Worm (Caenorhabditis elegans) whole organism, early embryonic: ENCODE measurements around the gene vem-1.

Experiments used
- B0310.2 ChIP-seq: sonication (generic microtip); optimal IDR thresholded peaks from 2 replicates; lab custom pipeline; 2016; ENCODE audit warnings: mild to moderate bottlenecking, missing genetic modification characterization, missing compliant biosample characterization
- aly-1 ChIP-seq: sonication (generic microtip); optimal IDR thresholded peaks from 2 replicates; lab custom pipeline; 2016; ENCODE audit warnings: missing genetic modification characterization, missing compliant biosample characterization
- ceh-13 ChIP-seq: fragments of 200-800 bp; sonication (Bioruptor generic); optimal IDR thresholded peaks from 2 replicates; lab custom pipeline; 2018; ENCODE audit warnings: mild to moderate bottlenecking, missing genetic modification characterization, missing compliant biosample characterization
- ceh-36 ChIP-seq: sonication (generic microtip); optimal IDR thresholded peaks from 2 replicates; lab custom pipeline; 2016; ENCODE audit warnings: missing genetic modification characterization, inconsistent platforms, missing compliant biosample characterization
- ets-7 ChIP-seq: sonication (generic microtip); optimal IDR thresholded peaks from 2 replicates; lab custom pipeline; 2016; ENCODE audit warnings: missing genotype, missing genetic modification characterization, missing compliant biosample characterization
- pes-1 ChIP-seq: fragments of 200-800 bp; sonication (Bioruptor generic); IDR thresholded peaks from 2 replicates; pipeline ENCODE4 v1.3.6; 2022; ENCODE audit warnings: missing genetic modification reagents, missing genetic modification characterization, missing compliant biosample characterization
- scrt-1 ChIP-seq: fragments of 200-800 bp; sonication (Bioruptor generic); IDR thresholded peaks from 2 replicates; pipeline ENCODE4 v1.3.6; 2022; ENCODE audit warnings: missing genetic modification characterization, missing compliant biosample characterization
- tra-4 ChIP-seq: sonication (generic microtip); optimal IDR thresholded peaks from 2 replicates; lab custom pipeline; 2017; ENCODE audit warnings: missing genetic modification characterization, missing compliant biosample characterization

- no peak for TF ChIP-seq ets-7 (tag; lab: Kevin White, UChicago)
- no peak for TF ChIP-seq aly-1 (tag; lab: Kevin White, UChicago)
- TF ChIP-seq B0310.2 (tag; lab: Kevin White, UChicago) = no peak
- TF ChIP-seq ceh-36 = no peak
- TF ChIP-seq tra-4 (tag; lab: Kevin White, UChicago) = no peak
- TF ChIP-seq scrt-1 (GFP tag; lab: Robert Waterston, UW) = no peak
- TF ChIP-seq ceh-13 (GFP tag; lab: Kevin White, UChicago) = no peak
- TF ChIP-seq pes-1 = no peak
These were observed 34.8 kb upstream of the vem-1 start, which contains the start of gene C02B8.12 for ce11 chrX:8123194-8123593.
